Fruit fly (Drosophila melanogaster): Measurements from ENCODE around the gene vn.

The vn gene

dm6 chr3L:5787476-5787875 lies 58.0 kb downstream of the vn start:
- TF ChIP-seq pad (GFP tag; optimal IDR thresholded peaks at IDR 0.05) = no peak
- no peak for TF ChIP-seq CG5204 (GFP tag; optimal IDR thresholded peaks at IDR 0.05)
- no peak for TF ChIP-seq CG7045 (GFP tag; optimal IDR thresholded peaks at IDR 0.05)
- no peak for TF ChIP-seq CG12768 (GFP tag; optimal IDR thresholded peaks at IDR 0.05)
- TF ChIP-seq toe (GFP tag; optimal IDR thresholded peaks at IDR 0.05) = no peak
- TF ChIP-seq CG1620 (GFP tag; optimal IDR thresholded peaks at IDR 0.05) = no peak
- no peak for TF ChIP-seq Mnt (GFP tag; optimal IDR thresholded peaks at IDR 0.05)
- no peak for TF ChIP-seq cic (GFP tag; optimal IDR thresholded peaks at IDR 0.05)
- TF ChIP-seq bab1 (GFP tag; optimal IDR thresholded peaks at IDR 0.05) = no peak

- TF ChIP-seq cnc (optimal IDR thresholded peaks at IDR 0.05) (no peak), Crg-1 (GFP tag; optimal IDR thresholded peaks at IDR 0.05) (no peak), bab1 (GFP tag; optimal IDR thresholded peaks at IDR 0.05) (no peak), CG33017 (tag; optimal IDR thresholded peaks at IDR 0.05) (no peak), CG1620 (GFP tag; optimal IDR thresholded peaks at IDR 0.05) (no peak), CG11617 (GFP tag; optimal IDR thresholded peaks at IDR 0.05) (no peak), kay (GFP tag; ENCODE audit: borderline replicate concordance) (no peak), CG14711 (tag; optimal IDR thresholded peaks at IDR 0.05) (no peak), CG12768 (GFP tag; optimal IDR thresholded peaks at IDR 0.05) (no peak)
Measured at dm6 chr3L:5786604-5787003, 58.9 kb downstream of the vn start, which contains the start of gene Cralbp. Cralbp (minus strand) TSS chr3L:5786718.

- no peak for TF ChIP-seq CG12768 (GFP tag; optimal IDR thresholded peaks at IDR 0.05)
- no peak for TF ChIP-seq ovo (GFP tag; optimal IDR thresholded peaks at IDR 0.05)
- no peak for TF ChIP-seq Crg-1 (GFP tag; optimal IDR thresholded peaks at IDR 0.05)
- no peak for TF ChIP-seq Hr96 (GFP tag; optimal IDR thresholded peaks at IDR 0.05)
- no peak for TF ChIP-seq CG11617 (GFP tag; optimal IDR thresholded peaks at IDR 0.05)
- no peak for TF ChIP-seq kay (GFP tag; ENCODE audit: borderline replicate concordance)
- no peak for TF ChIP-seq tj (GFP tag; optimal IDR thresholded peaks at IDR 0.05)
- TF ChIP-seq CG33017 (tag; optimal IDR thresholded peaks at IDR 0.05) = no peak
- TF ChIP-seq Mnt (GFP tag; optimal IDR thresholded peaks at IDR 0.05) = no peak
- no peak for TF ChIP-seq cnc (optimal IDR thresholded peaks at IDR 0.05)
- TF ChIP-seq CG1620 (GFP tag; optimal IDR thresholded peaks at IDR 0.05) = no peak
- TF ChIP-seq CG7101 (tag; optimal IDR thresholded peaks at IDR 0.05) = no peak
- TF ChIP-seq cic (GFP tag; optimal IDR thresholded peaks at IDR 0.05) = no peak
- no peak for TF ChIP-seq pad (GFP tag; optimal IDR thresholded peaks at IDR 0.05)
Measured at dm6 chr3L:5785237-5786062, 60.0 kb downstream of the vn start.

- TF ChIP-seq tj (GFP tag; optimal IDR thresholded peaks at IDR 0.05) (no peak), pad (GFP tag; optimal IDR thresholded peaks at IDR 0.05) (no peak), CG7101 (tag; optimal IDR thresholded peaks at IDR 0.05) (no peak), cic (GFP tag; optimal IDR thresholded peaks at IDR 0.05) (no peak), Mnt (GFP tag; optimal IDR thresholded peaks at IDR 0.05) (no peak)
Measured at dm6 chr3L:5779476-5780401, 65.7 kb downstream of the vn start, which contains the start of the genes Myt1, PGRP-LD and Pmi. Myt1 (minus strand) TSS chr3L:5779591. PGRP-LD (plus strand) TSS chr3L:5780051. Pmi (plus strand) TSS chr3L:5780051.

DNA sequence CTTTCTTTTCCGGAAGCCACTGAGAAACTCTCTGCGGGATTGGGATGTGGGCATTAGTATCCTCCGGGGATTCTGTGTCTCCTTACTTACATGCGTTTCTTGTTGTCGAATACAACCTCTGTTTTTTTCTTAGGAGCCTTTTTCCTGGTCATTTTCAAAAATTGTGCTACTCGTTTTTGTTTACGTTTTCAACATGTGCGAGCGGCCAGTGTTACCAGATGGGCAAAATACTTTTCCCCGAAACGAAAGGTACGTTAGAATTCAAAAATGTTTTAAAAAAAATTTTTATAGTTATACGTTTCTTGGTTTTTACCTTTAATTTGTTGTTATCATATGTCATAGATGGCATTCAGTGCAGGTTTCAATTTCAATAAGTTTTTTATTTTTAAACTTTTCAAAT lies 68.3 kb downstream of the vn start, which contains the start of gene vito:
TSS of gene vito (minus strand) at position 220 of the 400 bp plus-strand sequence.
- peak; percentile 93 for TF ChIP-seq Mnt (GFP tag; optimal IDR thresholded peaks at IDR 0.05)
- peak; percentile 17 for TF ChIP-seq bab1 (GFP tag; optimal IDR thresholded peaks at IDR 0.05)
- TF ChIP-seq kay (GFP tag; ENCODE audit: borderline replicate concordance) = no peak
- TF ChIP-seq CG7101 (tag; optimal IDR thresholded peaks at IDR 0.05) = no peak

dm6 chr3L:5774782-5775181 lies 70.7 kb downstream of the vn start:
- no peak for TF ChIP-seq toe (GFP tag; optimal IDR thresholded peaks at IDR 0.05)
- TF ChIP-seq pad (GFP tag; optimal IDR thresholded peaks at IDR 0.05) = no peak
- no peak for TF ChIP-seq CG7101 (tag; optimal IDR thresholded peaks at IDR 0.05)
- TF ChIP-seq CG12768 (GFP tag; optimal IDR thresholded peaks at IDR 0.05) = peak; percentile 37
- no peak for TF ChIP-seq cnc (optimal IDR thresholded peaks at IDR 0.05)
- no peak for TF ChIP-seq CG7045 (GFP tag; optimal IDR thresholded peaks at IDR 0.05)
- TF ChIP-seq ovo (GFP tag; optimal IDR thresholded peaks at IDR 0.05) = no peak
- TF ChIP-seq CG1620 (GFP tag; optimal IDR thresholded peaks at IDR 0.05) = no peak
